Worm (Caenorhabditis elegans): Measurements from ENCODE around the gene Y54F10AR.2.
A peak's percentile ranks its signal among the peaks of the same experiment; 100 is the strongest.

The Y54F10AR.2 gene

ce11 chrIII:2528621-2529113, 42.7 kb downstream of the Y54F10AR.2 start, which contains the start of the genes Y54F10AM.15, rbc-2 and ndua-8 (continued):
- peak; percentile 69 for TF ChIP-seq tbp1 (GFP tag; optimal IDR thresholded peaks at IDR 0.05)
- TF ChIP-seq Y79H2A.3 (GFP tag; conservative IDR thresholded peaks at IDR 0.05) = no peak
- TF ChIP-seq ztf-22 (GFP tag; optimal IDR thresholded peaks at IDR 0.05) = no peak
- TF ChIP-seq nhr-90 (tag; optimal IDR thresholded peaks at IDR 0.05) = no peak
- TF ChIP-seq F23B12.7 (tag; optimal IDR thresholded peaks at IDR 0.05; ENCODE audit: insufficient read depth) = peak; percentile 94
- TF ChIP-seq repo-1 (tag; optimal IDR thresholded peaks at IDR 0.05) = peak; percentile 3
- peak; percentile 64 for TF ChIP-seq ztf-18 (tag; optimal IDR thresholded peaks at IDR 0.05)
- TF ChIP-seq ceh-91 (GFP tag; IDR thresholded peaks at IDR 0.05) = peak; percentile 81
- TF ChIP-seq ztf-3 (GFP tag; optimal IDR thresholded peaks at IDR 0.05) = no peak
- peak; percentile 54 for TF ChIP-seq K12H6.12 (tag; optimal IDR thresholded peaks at IDR 0.05)
- no peak for TF ChIP-seq F49E8.2 (tag; optimal IDR thresholded peaks at IDR 0.05; ENCODE audit: insufficient read depth)
- peak; percentile 71 for TF ChIP-seq madf-8 (GFP tag; conservative IDR thresholded peaks at IDR 0.05)
- no peak for TF ChIP-seq madf-3 (GFP tag; IDR thresholded peaks at IDR 0.05)
- TF ChIP-seq T07F8.4 (tag; optimal IDR thresholded peaks at IDR 0.05) = no peak
- no peak for TF ChIP-seq ama-1 (optimal IDR thresholded peaks at IDR 0.05)
- TF ChIP-seq ama-1 (GFP tag; optimal IDR thresholded peaks at IDR 0.05) = no peak
- TF ChIP-seq akir-1 (GFP tag; optimal IDR thresholded peaks at IDR 0.05) = no peak
- peak; percentile 82 for TF ChIP-seq D2030.7 (GFP tag; IDR thresholded peaks at IDR 0.05)
- TF ChIP-seq hrde-1 (tag; optimal IDR thresholded peaks at IDR 0.05; ENCODE audit: borderline replicate concordance) = no peak
- no peak for TF ChIP-seq atf-7 (tag; optimal IDR thresholded peaks at IDR 0.05)
- TF ChIP-seq attf-5 (GFP tag; optimal IDR thresholded peaks at IDR 0.05) = peak; percentile 96
- no peak for TF ChIP-seq ceh-58 (GFP tag; IDR thresholded peaks at IDR 0.05)
- no peak for TF ChIP-seq aptf-2 (GFP tag; conservative IDR thresholded peaks at IDR 0.05)
- no peak for TF ChIP-seq ets-4 (GFP tag; optimal IDR thresholded peaks at IDR 0.05)
- TF ChIP-seq cebp-1 (GFP tag; IDR thresholded peaks at IDR 0.05) = peak; percentile 25; the same call in 1 of the 2 replicates
- peak; percentile 83 for TF ChIP-seq cebp-1 (tag; optimal IDR thresholded peaks at IDR 0.05)
- TF ChIP-seq Y53F4B.3 (GFP tag; IDR thresholded peaks at IDR 0.05) = no peak
- TF ChIP-seq snpc-1.3 (tag; optimal IDR thresholded peaks at IDR 0.05; ENCODE audit: insufficient read depth) = peak; percentile 76
- TF ChIP-seq attf-6 (GFP tag; IDR thresholded peaks at IDR 0.05) = no peak
- no peak for TF ChIP-seq egl-18 (GFP tag; IDR thresholded peaks at IDR 0.05)
- TF ChIP-seq nhr-80 (tag; optimal IDR thresholded peaks at IDR 0.05) = peak; percentile 37
- peak; percentile 10 for TF ChIP-seq die-1 (tag; optimal IDR thresholded peaks at IDR 0.05)
- TF ChIP-seq xnd-1 (tag; optimal IDR thresholded peaks at IDR 0.05) = peak; percentile 48
- TF ChIP-seq T26A5.8 (tag; optimal IDR thresholded peaks at IDR 0.05) = no peak
- no peak for TF ChIP-seq sea-2 (GFP tag; IDR thresholded peaks at IDR 0.05)
- peak; percentile 100 for TF ChIP-seq F33H1.4 (GFP tag; IDR thresholded peaks at IDR 0.05)
- no peak for TF ChIP-seq ceh-79 (tag; optimal IDR thresholded peaks at IDR 0.05)
- TF ChIP-seq nhr-27 (tag; optimal IDR thresholded peaks at IDR 0.05) = no peak
